Worm (Caenorhabditis elegans) whole organism, L2 larva: Measurements from ENCODE around the gene F26C11.3.

Experiments
- F13H6.1 ChIP-seq: sonication (generic microtip); optimal IDR thresholded peaks from 2 replicates; lab custom pipeline; 2016; ENCODE audit warnings: missing genetic modification characterization, missing compliant biosample characterization
- R02D3.7 ChIP-seq: fragments of 150-350 bp; optimal IDR thresholded peaks from 2 replicates; lab custom pipeline; 2014; ENCODE audit warnings: missing biosample characterization, missing genetic modification characterization
- Y55F3AM.14 ChIP-seq: fragments of 200-800 bp; sonication (Bioruptor generic); optimal IDR thresholded peaks from 2 replicates; lab custom pipeline; 2018; ENCODE audit warnings: mild to moderate bottlenecking, missing genetic modification characterization, missing compliant biosample characterization
- alr-1 ChIP-seq: fragments of 150-350 bp; optimal IDR thresholded peaks from 2 replicates; lab custom pipeline; 2014; ENCODE audit warnings: missing biosample characterization, missing genetic modification characterization
- aly-2 ChIP-seq: fragments of 150-350 bp; optimal IDR thresholded peaks from 2 replicates; lab custom pipeline; 2014; ENCODE audit warnings: missing biosample characterization, missing genetic modification characterization
- ama-1 ChIP-seq: fragments of 150-350 bp; optimal IDR thresholded peaks from 2 replicates; lab custom pipeline; 2018; ENCODE audit warnings: inconsistent platforms
- blmp-1 ChIP-seq: sonication (generic microtip); optimal IDR thresholded peaks from 2 replicates; lab custom pipeline; 2017; ENCODE audit warnings: missing genetic modification characterization, mild to moderate bottlenecking, missing compliant biosample characterization, antibody characterized with exemption, moderate library complexity; ENCODE audit not compliant: insufficient read depth
- ceh-82 ChIP-seq: fragments of 150-350 bp; optimal IDR thresholded peaks from 2 replicates; lab custom pipeline; 2014; ENCODE audit warnings: missing biosample characterization, missing genetic modification characterization
- crh-2 ChIP-seq: sonication (generic microtip); optimal IDR thresholded peaks from 2 replicates; lab custom pipeline; 2017; ENCODE audit warnings: missing biosample characterization, missing genetic modification characterization
- dmd-4 ChIP-seq: sonication (generic microtip); optimal IDR thresholded peaks from 2 replicates; lab custom pipeline; 2017; ENCODE audit warnings: missing biosample characterization, missing genetic modification characterization
- egl-27 ChIP-seq: sonication (generic microtip); optimal IDR thresholded peaks from 3 replicates; lab custom pipeline; 2017; ENCODE audit warnings: missing biosample characterization, missing genetic modification reagents, missing genetic modification characterization
- fos-1 ChIP-seq: fragments of 150-350 bp; optimal IDR thresholded peaks from 2 replicates; lab custom pipeline; 2014; ENCODE audit warnings: missing biosample characterization, missing genetic modification characterization
- gmeb-1 ChIP-seq: fragments of 150-350 bp; optimal IDR thresholded peaks from 2 replicates; lab custom pipeline; 2014; ENCODE audit warnings: missing biosample characterization, missing genetic modification characterization
- lin-11 ChIP-seq: fragments of 150-350 bp; sonication (generic microtip); optimal IDR thresholded peaks from 2 replicates; lab custom pipeline; 2014; ENCODE audit warnings: missing biosample characterization, missing genetic modification characterization, inconsistent platforms, mixed read lengths
- lin-13 ChIP-seq: fragments of 150-350 bp; optimal IDR thresholded peaks from 2 replicates; lab custom pipeline; 2014; ENCODE audit warnings: missing biosample characterization, missing genetic modification reagents, missing genetic modification characterization
- lin-39 ChIP-seq: fragments of 150-350 bp; optimal IDR thresholded peaks from 2 replicates; lab custom pipeline; 2014; ENCODE audit warnings: missing biosample characterization, missing genetic modification reagents, missing genetic modification characterization
- mab-5 ChIP-seq: fragments of 150-350 bp; optimal IDR thresholded peaks from 2 replicates; lab custom pipeline; 2014; ENCODE audit warnings: missing biosample characterization, missing genetic modification characterization
- mbf-1 ChIP-seq: sonication (generic microtip); optimal IDR thresholded peaks from 2 replicates; lab custom pipeline; 2017; ENCODE audit warnings: missing biosample characterization, missing genetic modification characterization
- nhr-10 ChIP-seq: sonication (generic microtip); optimal IDR thresholded peaks from 2 replicates; lab custom pipeline; 2017; ENCODE audit warnings: missing biosample characterization, missing genetic modification characterization
- nhr-12 ChIP-seq: fragments of 150-350 bp; optimal IDR thresholded peaks from 2 replicates; lab custom pipeline; 2014; ENCODE audit warnings: missing biosample characterization, missing genetic modification characterization
- nhr-129 ChIP-seq: fragments of 150-350 bp; optimal IDR thresholded peaks from 2 replicates; lab custom pipeline; 2014; ENCODE audit warnings: missing biosample characterization, missing genetic modification characterization
- nhr-21 ChIP-seq: fragments of 150-350 bp; optimal IDR thresholded peaks from 2 replicates; lab custom pipeline; 2014; ENCODE audit warnings: missing biosample characterization, missing genetic modification characterization
- nhr-23 ChIP-seq: fragments of 150-350 bp; optimal IDR thresholded peaks from 2 replicates; lab custom pipeline; 2014; ENCODE audit warnings: missing biosample characterization, missing genetic modification reagents, missing genetic modification characterization
- nhr-237 ChIP-seq: fragments of 150-350 bp; optimal IDR thresholded peaks from 2 replicates; lab custom pipeline; 2014; ENCODE audit warnings: missing biosample characterization, missing genetic modification characterization
- nhr-25 ChIP-seq: fragments of 150-350 bp; sonication (generic microtip); optimal IDR thresholded peaks from 3 replicates; lab custom pipeline; 2014; ENCODE audit warnings: missing biosample characterization, missing genetic modification characterization
- nhr-77 ChIP-seq: fragments of 150-350 bp; optimal IDR thresholded peaks from 2 replicates; lab custom pipeline; 2014; ENCODE audit warnings: missing biosample characterization, missing genetic modification characterization
- peb-1 ChIP-seq: fragments of 150-350 bp; optimal IDR thresholded peaks from 2 replicates; lab custom pipeline; 2014; ENCODE audit warnings: missing biosample characterization, missing genetic modification characterization
- skn-1 ChIP-seq: sonication (generic microtip); optimal IDR thresholded peaks from 2 replicates; lab custom pipeline; 2017; ENCODE audit warnings: missing biosample characterization, missing genetic modification characterization
- sma-3 ChIP-seq: sonication (generic microtip); optimal IDR thresholded peaks from 2 replicates; lab custom pipeline; 2016; ENCODE audit warnings: missing genetic modification reagents, missing genetic modification characterization, missing compliant biosample characterization
- sma-9 ChIP-seq, 2 experiments: fragments of 150-350 bp in 1 of 2; sonication (generic microtip) in 1 of 2; optimal IDR thresholded peaks; 2 replicates each; lab custom pipeline; 2014 to 2016; ENCODE audit warnings: missing genetic modification characterization in 2 of 2, mild to moderate bottlenecking in 1 of 2, missing biosample characterization in 1 of 2, missing compliant biosample characterization in 1 of 2, missing genetic modification reagents in 1 of 2, moderate library complexity in 1 of 2
- snpc-4 ChIP-seq: fragments of 150-350 bp; optimal IDR thresholded peaks from 2 replicates; lab custom pipeline; 2014; ENCODE audit warnings: missing biosample characterization, missing genetic modification characterization
- zag-1 ChIP-seq: fragments of 150-350 bp; optimal IDR thresholded peaks from 2 replicates; lab custom pipeline; 2014; ENCODE audit warnings: missing biosample characterization, missing genetic modification characterization
- ztf-1 ChIP-seq: fragments of 200-800 bp; sonication (Bioruptor generic); conservative IDR thresholded peaks from 2 replicates; pipeline ENCODE4 v1.3.6; 2022; ENCODE audit warnings: missing genetic modification characterization, missing compliant biosample characterization
- ztf-11 ChIP-seq: sonication (generic microtip); optimal IDR thresholded peaks from 2 replicates; lab custom pipeline; 2017; ENCODE audit warnings: missing biosample characterization, missing genetic modification characterization
- ztf-4 ChIP-seq: fragments of 150-350 bp; optimal IDR thresholded peaks from 2 replicates; lab custom pipeline; 2014; ENCODE audit warnings: missing biosample characterization, missing genetic modification characterization

The F26C11.3 gene

ce11 chrII:9914999-9915398, at the start of gene F26C11.3:
TSS of gene F26C11.3 (minus strand) at chrII:9915099.
- no peak for TF ChIP-seq nhr-12

ce11 chrII:9963808-9964207, 48.9 kb upstream of the F26C11.3 start:
- TF ChIP-seq Y55F3AM.14, result no peak
- peak; percentile 36 for TF ChIP-seq fos-1 (tag; lab: Kevin White, UChicago)
- TF ChIP-seq, all 48 proteins: peak for 1

DNA sequence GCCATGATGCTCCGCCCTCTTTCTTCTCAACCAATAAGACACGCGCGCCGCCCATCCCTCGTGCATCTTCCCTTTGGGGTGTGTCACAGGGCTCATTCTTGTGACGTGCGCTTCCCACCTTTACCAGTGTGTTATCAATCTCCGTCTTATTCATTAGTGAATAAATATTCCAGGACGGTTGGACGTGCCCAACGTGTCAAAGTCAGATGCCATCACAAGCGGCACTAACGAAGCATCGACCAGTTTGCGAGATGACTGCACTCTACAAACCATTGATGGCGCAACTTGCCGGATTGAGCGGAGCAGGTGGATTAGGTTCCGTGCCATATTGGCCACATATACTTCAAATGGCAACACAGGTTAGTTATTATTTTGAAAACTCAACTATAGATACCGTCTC, 45.2 kb upstream of the F26C11.3 start:
- no peak for TF ChIP-seq lin-11 (tag; lab: Kevin White, UChicago)
- TF ChIP-seq, all 48 proteins: peak for 0

DNA sequence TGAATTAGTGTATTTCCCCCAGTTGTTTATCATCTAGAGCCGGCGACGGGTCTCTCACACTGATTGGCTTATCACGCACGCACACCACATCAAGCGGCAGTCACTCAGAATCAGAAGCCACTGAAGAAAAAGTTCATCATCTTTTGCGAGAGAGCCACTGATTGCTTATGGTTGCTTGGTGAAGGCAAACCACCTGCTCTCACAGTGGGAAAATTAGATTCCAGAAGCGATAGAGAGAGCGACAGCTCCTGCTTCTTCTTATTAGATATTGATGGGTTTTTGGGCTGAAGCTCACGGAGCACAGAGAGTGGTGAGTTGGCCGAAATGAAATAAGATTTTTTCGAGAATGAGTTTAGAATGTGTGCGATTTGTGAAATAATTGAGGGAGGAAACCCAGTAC, 41.2 kb upstream of the F26C11.3 start:
- TF ChIP-seq nhr-10 (tag; lab: Kevin White, UChicago) (no peak), sma-3 (GFP tag; lab: Kevin White, UChicago) (no peak), lin-11 (tag; lab: Kevin White, UChicago) (peak; percentile 10), ztf-11 (tag; lab: Kevin White, UChicago) (no peak), F13H6.1 (no peak), nhr-21 (no peak)

- TF ChIP-seq lin-39, result no peak
- TF ChIP-seq ztf-11 (tag; lab: Kevin White, UChicago), result no peak
- no peak for TF ChIP-seq alr-1 (tag; lab: Kevin White, UChicago)
- TF ChIP-seq aly-2 (tag; lab: Kevin White, UChicago), result no peak
- TF ChIP-seq skn-1 (tag; lab: Kevin White, UChicago), result no peak
- no peak for TF ChIP-seq lin-11 (tag; lab: Kevin White, UChicago)
- TF ChIP-seq, all 48 proteins: peak for 0
These were observed 40.0 kb upstream of the F26C11.3 start, which contains the start of gene egl-43 for ce11 chrII:9954885-9955284. TSS of gene egl-43 (plus strand) at chrII:9955185.

ce11 chrII:9951846-9952245, 36.9 kb upstream of the F26C11.3 start:
- TF ChIP-seq aly-2 (tag; lab: Kevin White, UChicago), result no peak
- TF ChIP-seq sma-3 (GFP tag; lab: Kevin White, UChicago), result no peak
- TF ChIP-seq ztf-4, result no peak
- TF ChIP-seq ama-1, result no peak
- TF ChIP-seq ztf-11 (tag; lab: Kevin White, UChicago), result no peak
- no peak for TF ChIP-seq nhr-129 (tag; lab: Kevin White, UChicago)
- TF ChIP-seq nhr-12, result no peak
- TF ChIP-seq mab-5 (tag; lab: Kevin White, UChicago), result no peak
- TF ChIP-seq crh-2 (tag; lab: Kevin White, UChicago), result no peak
- TF ChIP-seq lin-39, result no peak
- no peak for TF ChIP-seq zag-1 (tag; lab: Kevin White, UChicago)
- no peak for TF ChIP-seq ztf-1 (GFP tag; lab: Robert Waterston, UW)
- TF ChIP-seq nhr-23 (tag; lab: Kevin White, UChicago), result no peak

DNA sequence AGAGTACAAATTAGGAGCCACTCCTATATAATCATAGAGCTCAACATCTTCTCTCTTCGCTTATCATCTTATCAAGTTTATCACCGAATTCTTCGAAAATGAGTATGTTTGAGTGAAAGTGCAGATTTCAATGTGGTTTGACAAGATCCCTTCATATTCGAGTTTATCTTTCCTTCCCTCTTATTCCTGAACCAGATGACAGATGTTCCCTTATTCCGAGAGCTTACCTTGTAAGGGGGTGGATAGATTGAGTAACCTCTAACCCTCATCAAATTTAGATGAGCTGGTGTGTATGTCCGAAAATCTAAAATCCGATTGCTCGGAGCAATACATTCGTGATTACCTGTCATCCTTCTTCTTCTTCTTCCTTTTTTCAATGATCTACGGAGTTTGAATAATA, 33.8 kb upstream of the F26C11.3 start:
- no peak for TF ChIP-seq nhr-25 (tag; lab: Kevin White, UChicago)
- TF ChIP-seq lin-13 (GFP tag; lab: Kevin White, UChicago), result no peak
- no peak for TF ChIP-seq sma-9 (GFP tag; optimal IDR thresholded peaks at IDR 0.05; lab: Kevin White, UChicago)
- TF ChIP-seq sma-9 (tag; optimal IDR thresholded peaks at IDR 0.05; lab: Kevin White, UChicago), result no peak
- TF ChIP-seq dmd-4 (tag; lab: Kevin White, UChicago), result no peak
- no peak for TF ChIP-seq R02D3.7 (tag; lab: Kevin White, UChicago)
- no peak for TF ChIP-seq gmeb-1 (tag; lab: Kevin White, UChicago)
- no peak for TF ChIP-seq snpc-4 (tag; lab: Kevin White, UChicago)
- no peak for TF ChIP-seq mbf-1 (tag; lab: Kevin White, UChicago)

ce11 chrII:9943837-9944236, 28.9 kb upstream of the F26C11.3 start, which contains the start of gene flad-1:
TSS of gene flad-1 (plus strand) at chrII:9944137.
- TF ChIP-seq ztf-1 (GFP tag; lab: Robert Waterston, UW), result no peak
- no peak for TF ChIP-seq nhr-77 (tag; lab: Kevin White, UChicago)
- no peak for TF ChIP-seq peb-1
- no peak for TF ChIP-seq gmeb-1 (tag; lab: Kevin White, UChicago)
- TF ChIP-seq ceh-82 (tag; lab: Kevin White, UChicago), result no peak
- TF ChIP-seq Y55F3AM.14, result no peak
- no peak for TF ChIP-seq nhr-237
- TF ChIP-seq egl-27, result no peak
- no peak for TF ChIP-seq blmp-1 (tag; lab: Kevin White, UChicago)
- TF ChIP-seq lin-39, result no peak
- TF ChIP-seq ztf-11 (tag; lab: Kevin White, UChicago), result no peak
- TF ChIP-seq nhr-21, result no peak
